Worm (Caenorhabditis elegans): Measurements from ENCODE around the gene cyp-13A2.

- TF ChIP-seq nhr-90 (tag; optimal IDR thresholded peaks at IDR 0.05; ENCODE audit: poor library complexity): no peak
- no peak for TF ChIP-seq nhr-76 (tag; optimal IDR thresholded peaks at IDR 0.05)
- no peak for TF ChIP-seq alr-1 (tag; optimal IDR thresholded peaks at IDR 0.05; ENCODE audit: borderline replicate concordance)
- TF ChIP-seq zag-1 (tag; optimal IDR thresholded peaks at IDR 0.05): no peak
- TF ChIP-seq elt-2 (tag; optimal IDR thresholded peaks at IDR 0.05): no peak
- TF ChIP-seq efl-1 (optimal IDR thresholded peaks at IDR 0.05): no peak
- TF ChIP-seq efl-1 (GFP tag; optimal IDR thresholded peaks at IDR 0.05 in 1 of 2): no peak
- no peak for TF ChIP-seq aly-2 (tag; optimal IDR thresholded peaks at IDR 0.05)
- no peak for TF ChIP-seq ztf-11 (tag; optimal IDR thresholded peaks at IDR 0.05)
- no peak for TF ChIP-seq pqm-1 (tag; optimal IDR thresholded peaks at IDR 0.05)
- TF ChIP-seq tlp-1 (tag; optimal IDR thresholded peaks at IDR 0.05): no peak
Observed at ce11 chrII:9775790-9776189, 11.6 kb downstream of the cyp-13A2 start, which contains the start of gene T10B9.9.

All from whole organism, L1 larva.